Fruit fly (Drosophila melanogaster) whole organism, embryonic: Measurements from ENCODE around the gene Tis11.

Experiments used
- Ada2b ChIP-seq: fragments of 200-800 bp; sonication (Bioruptor generic); IDR thresholded peaks from 2 replicates; pipeline ENCODE4 v1.3.6; 2022; ENCODE audit warnings: missing biosample characterization, missing genetic modification characterization
- CG10543 ChIP-seq: fragments of 200-800 bp; sonication (Bioruptor generic); optimal IDR thresholded peaks from 3 replicates; lab custom pipeline; 2017; ENCODE audit warnings: missing biosample characterization, mild to moderate bottlenecking, missing genetic modification characterization, moderate library complexity
- CG13123 ChIP-seq: fragments of 200-800 bp; sonication (Bioruptor generic); optimal IDR thresholded peaks from 2 replicates; lab custom pipeline; 2016; ENCODE audit warnings: missing biosample characterization, missing genetic modification characterization
- CG15073 ChIP-seq: fragments of 200-800 bp; sonication (Bioruptor generic); optimal IDR thresholded peaks from 2 replicates; lab custom pipeline; 2016; ENCODE audit warnings: missing biosample characterization, missing genetic modification characterization
- CG15479 ChIP-seq: fragments of 200-800 bp; sonication (Bioruptor generic); optimal IDR thresholded peaks from 3 replicates; lab custom pipeline; 2019; ENCODE audit warnings: missing biosample characterization, mild to moderate bottlenecking, missing genetic modification characterization, moderate library complexity
- CG15601 ChIP-seq: fragments of 200-800 bp; sonication (Bioruptor generic); optimal IDR thresholded peaks from 3 replicates; lab custom pipeline; 2019; ENCODE audit warnings: missing biosample characterization, mild to moderate bottlenecking, missing genetic modification characterization, moderate library complexity
- CG16813 ChIP-seq: fragments of 200-800 bp; sonication (Bioruptor generic); IDR thresholded peaks from 3 replicates; pipeline ENCODE4 v1.3.6; 2022; ENCODE audit warnings: missing biosample characterization, missing genetic modification characterization; ENCODE audit not compliant: partially characterized antibody
- CG17385 ChIP-seq: fragments of 200-800 bp; sonication (Bioruptor generic); optimal IDR thresholded peaks from 3 replicates; lab custom pipeline; 2018; ENCODE audit warnings: missing biosample characterization, mild to moderate bottlenecking, missing genetic modification characterization
- CG17912 ChIP-seq: fragments of 200-800 bp; sonication (Bioruptor generic); optimal IDR thresholded peaks from 2 replicates; lab custom pipeline; 2018; ENCODE audit warnings: missing biosample characterization, mild to moderate bottlenecking, missing genetic modification characterization
- CG18599 ChIP-seq: fragments of 200-800 bp; sonication (Bioruptor generic); optimal IDR thresholded peaks from 3 replicates; lab custom pipeline; 2017; ENCODE audit warnings: missing biosample characterization, missing genetic modification characterization, mild to moderate bottlenecking, moderate library complexity, missing genetic modification reagents
- CG2199 ChIP-seq: fragments of 200-800 bp; sonication (Bioruptor generic); IDR thresholded peaks from 3 replicates; pipeline ENCODE4 v1.3.6; 2022; ENCODE audit warnings: missing biosample characterization, missing genetic modification characterization
- CG32532 ChIP-seq: fragments of 200-800 bp; sonication (Bioruptor generic); IDR thresholded peaks from 2 replicates; pipeline ENCODE4 v1.3.6; 2022; ENCODE audit warnings: missing biosample characterization, missing genetic modification characterization
- CG32772 ChIP-seq: fragments of 200-800 bp; sonication (Bioruptor generic); IDR thresholded peaks from 2 replicates; pipeline ENCODE4 v1.3.6; 2022; ENCODE audit warnings: missing biosample characterization, missing genetic modification characterization
- CG4360 ChIP-seq: fragments of 200-800 bp; sonication (Bioruptor generic); IDR thresholded peaks from 2 replicates; pipeline ENCODE4 v1.3.6; 2022; ENCODE audit warnings: missing biosample characterization, missing genetic modification characterization
- CG8281 ChIP-seq: fragments of 200-800 bp; sonication (Bioruptor generic); optimal IDR thresholded peaks from 2 replicates; lab custom pipeline; 2018; ENCODE audit warnings: missing biosample characterization, mild to moderate bottlenecking, missing genetic modification characterization, moderate library complexity
- CG8924 ChIP-seq: fragments of 200-800 bp; optimal IDR thresholded peaks from 3 replicates; lab custom pipeline; 2019; ENCODE audit warnings: missing biosample characterization, mild to moderate bottlenecking, missing genetic modification characterization, moderate library complexity
- CkIIα-i1 ChIP-seq: fragments of 200-800 bp; sonication (Bioruptor generic); IDR thresholded peaks from 2 replicates; pipeline ENCODE4 v1.3.6; 2022; ENCODE audit warnings: missing biosample characterization, missing genetic modification characterization
- Dad ChIP-seq: fragments of 200-800 bp; sonication (Bioruptor generic); optimal IDR thresholded peaks from 3 replicates; lab custom pipeline; 2016; ENCODE audit warnings: missing biosample characterization, missing genetic modification characterization
- Deaf1 ChIP-seq: fragments of 200-800 bp; optimal IDR thresholded peaks from 3 replicates; lab custom pipeline; 2019; ENCODE audit warnings: missing biosample characterization, mild to moderate bottlenecking, missing genetic modification characterization, moderate library complexity
- Dp ChIP-seq: fragments of 200-800 bp; sonication (Bioruptor generic); optimal IDR thresholded peaks from 2 replicates; lab custom pipeline; 2018; ENCODE audit warnings: missing biosample characterization, mild to moderate bottlenecking, missing genetic modification characterization, moderate library complexity
- Elba2 ChIP-seq: fragments of 200-800 bp; sonication (Bioruptor generic); optimal IDR thresholded peaks from 3 replicates; lab custom pipeline; 2016; ENCODE audit warnings: missing biosample characterization, missing genetic modification characterization
- Ets65A ChIP-seq: fragments of 200-800 bp; sonication (Bioruptor generic); peaks from one replicate; lab custom pipeline; 2016; ENCODE audit warnings: missing biosample characterization, missing genetic modification characterization
- HHEX ChIP-seq: fragments of 200-800 bp; sonication (Bioruptor generic); optimal IDR thresholded peaks from 3 replicates; lab custom pipeline; 2017; ENCODE audit warnings: missing biosample characterization, mild to moderate bottlenecking, missing genetic modification characterization, missing genetic modification reagents
- Med ChIP-seq: fragments of 200-800 bp; sonication (Bioruptor generic); peaks from one replicate; lab custom pipeline; 2016; ENCODE audit warnings: missing biosample characterization, missing genetic modification characterization, mild to moderate bottlenecking, inconsistent platforms, moderate library complexity
- Opbp ChIP-seq: fragments of 200-800 bp; sonication (Bioruptor generic); IDR thresholded peaks from 3 replicates; pipeline ENCODE4 v1.3.6; 2022; ENCODE audit warnings: missing biosample characterization, missing genetic modification characterization; ENCODE audit not compliant: partially characterized antibody
- Sry-β ChIP-seq: fragments of 200-800 bp; sonication (Bioruptor generic); optimal IDR thresholded peaks from 2 replicates; lab custom pipeline; 2018; ENCODE audit warnings: missing biosample characterization, mild to moderate bottlenecking, missing genetic modification characterization, moderate library complexity
- cg ChIP-seq: fragments of 200-800 bp; sonication (Bioruptor generic); optimal IDR thresholded peaks from 3 replicates; lab custom pipeline; 2019; ENCODE audit warnings: missing biosample characterization, mild to moderate bottlenecking, missing genetic modification characterization, moderate library complexity
- chinmo ChIP-seq: fragments of 200-800 bp; sonication (Bioruptor generic); IDR thresholded peaks from 4 replicates; pipeline ENCODE4 v1.3.6; 2022; ENCODE audit warnings: missing biosample characterization, missing genetic modification characterization; ENCODE audit not compliant: partially characterized antibody
- crol ChIP-seq: fragments of 200-800 bp; sonication (Bioruptor generic); IDR thresholded peaks from 2 replicates; pipeline ENCODE4 v1.3.6; 2022; ENCODE audit warnings: missing biosample characterization, missing genetic modification characterization
- dimm ChIP-seq: fragments of 200-800 bp; sonication (Bioruptor generic); IDR thresholded peaks from 2 replicates; pipeline ENCODE4 v1.3.6; 2022; ENCODE audit warnings: missing biosample characterization, missing genetic modification characterization
- dmrt11E ChIP-seq: fragments of 200-800 bp; sonication (Bioruptor generic); optimal IDR thresholded peaks from 3 replicates; lab custom pipeline; 2018; ENCODE audit warnings: missing biosample characterization, mild to moderate bottlenecking, missing genetic modification characterization, moderate library complexity
- eve ChIP-seq, 2 experiments: fragments of >200 bp; optimal IDR thresholded peaks; 2 replicates each; lab custom pipeline; 2017; ENCODE audit warnings: missing biosample characterization in 2 of 2, missing genetic modification characterization in 2 of 2
- insv ChIP-seq, 2 experiments: fragments of 200-800 bp; sonication (Bioruptor generic); optimal IDR thresholded peaks; 3 replicates each; lab custom pipeline; 2016 to 2018; ENCODE audit warnings: missing biosample characterization in 2 of 2, missing genetic modification characterization in 2 of 2
- ken ChIP-seq: fragments of 200-800 bp; sonication (Bioruptor generic); IDR thresholded peaks from 3 replicates; pipeline ENCODE4 v1.3.6; 2022; ENCODE audit warnings: missing biosample characterization, missing genetic modification characterization
- kni ChIP-seq: fragments of 200-800 bp; sonication (Bioruptor generic); optimal IDR thresholded peaks from 3 replicates; lab custom pipeline; 2017; ENCODE audit warnings: mild to moderate bottlenecking, missing biosample characterization, missing genetic modification reagents, missing genetic modification characterization
- nom ChIP-seq: fragments of 200-800 bp; sonication (Bioruptor generic); optimal IDR thresholded peaks from 2 replicates; lab custom pipeline; 2017; ENCODE audit warnings: missing biosample characterization, missing genetic modification characterization, mild to moderate bottlenecking, moderate library complexity, missing genetic modification reagents
- pfk ChIP-seq: fragments of 200-800 bp; sonication (Bioruptor generic); optimal IDR thresholded peaks from 2 replicates; lab custom pipeline; 2018; ENCODE audit warnings: missing biosample characterization, mild to moderate bottlenecking, missing genetic modification characterization, moderate library complexity
- phol ChIP-seq: fragments of 200-800 bp; sonication (Bioruptor generic); optimal IDR thresholded peaks from 3 replicates; lab custom pipeline; 2018; ENCODE audit warnings: missing biosample characterization, mild to moderate bottlenecking, missing genetic modification characterization, moderate library complexity
- pros ChIP-seq: fragments of 200-800 bp; sonication (Bioruptor generic); optimal IDR thresholded peaks from 3 replicates; lab custom pipeline; 2019; ENCODE audit warnings: missing biosample characterization, mild to moderate bottlenecking, missing genetic modification characterization, moderate library complexity
- psq ChIP-seq: fragments of 200-800 bp; sonication (Bioruptor generic); optimal IDR thresholded peaks from 2 replicates; lab custom pipeline; 2017; ENCODE audit warnings: missing biosample characterization, missing genetic modification characterization
- row ChIP-seq: fragments of 200-800 bp; sonication (Bioruptor generic); IDR thresholded peaks from 3 replicates; pipeline ENCODE4 v1.3.6; 2022; ENCODE audit warnings: missing biosample characterization, missing genetic modification characterization
- sens ChIP-seq: fragments of 200-800 bp; sonication (Bioruptor generic); peaks from one replicate; lab custom pipeline; 2016; ENCODE audit warnings: missing biosample characterization, missing genetic modification characterization
- twi ChIP-seq: fragments of 200-800 bp; optimal IDR thresholded peaks from 2 replicates; lab custom pipeline; 2019; ENCODE audit warnings: missing biosample characterization, mild to moderate bottlenecking, missing genetic modification characterization, moderate library complexity
- zf30C ChIP-seq: fragments of 200-800 bp; sonication (Bioruptor generic); optimal IDR thresholded peaks from 3 replicates; lab custom pipeline; 2018; ENCODE audit warnings: missing biosample characterization, mild to moderate bottlenecking, missing genetic modification characterization

The Tis11 gene

dm6 chrX:12663464-12663938 lies 4.3 kb downstream of the Tis11 start:
- TF ChIP-seq CG17385 (GFP tag; lab: Kevin White, UChicago) (peak; percentile 96), kni (GFP tag; lab: Kevin White, UChicago) (peak; percentile 86), twi (tag; lab: Kevin White, UChicago) (peak; percentile 41), Deaf1 (peak; percentile 60), crol (GFP tag; lab: Robert Waterston, UW) (peak; percentile 79), CG17912 (GFP tag; lab: Kevin White, UChicago) (no peak), CG2199 (GFP tag; lab: Robert Waterston, UW) (peak; percentile 39; the same call in 1 of the 3 replicates), CG16813 (GFP tag; lab: Robert Waterston, UW) (no peak), pros (GFP tag; lab: Kevin White, UChicago) (peak; percentile 98), phol (tag; lab: Kevin White, UChicago) (peak; percentile 35), CG10543 (peak; percentile 2), Med (GFP tag; lab: Kevin White, UChicago) (peak; percentile 74), CG8924 (tag; lab: Kevin White, UChicago) (peak; percentile 18), pfk (GFP tag; lab: Kevin White, UChicago) (peak; percentile 11), cg (GFP tag; lab: Kevin White, UChicago) (peak; percentile 26), CG32772 (no peak), CG15479 (GFP tag; lab: Kevin White, UChicago) (peak; percentile 93), nom (GFP tag; lab: Kevin White, UChicago) (peak; percentile 78), zf30C (GFP tag; lab: Kevin White, UChicago) (peak; percentile 31), insv (GFP tag; optimal IDR thresholded peaks at IDR 0.05; lab: Kevin White, UChicago) (peak in 1 of 2 experiments; percentile 9), CG4360 (GFP tag; lab: Robert Waterston, UW) (peak; percentile 87), CG15073 (GFP tag; lab: Kevin White, UChicago) (no peak), chinmo (GFP tag; lab: Robert Waterston, UW) (0 out of 4 replicates have a peak, but pooled peaks have one; percentile 41), Dad (GFP tag; lab: Kevin White, UChicago) (no peak), dimm (GFP tag; lab: Robert Waterston, UW) (no peak), psq (GFP tag; lab: Kevin White, UChicago) (peak; percentile 46), Opbp (GFP tag; lab: Robert Waterston, UW) (0 out of 3 replicates have a peak, but pooled peaks have one; percentile 17)
- TF ChIP-seq, all 482 proteins: peak for 21

dm6 chrX:12664117-12664783 lies 5.0 kb downstream of the Tis11 start:
- TF ChIP-seq HHEX (GFP tag; lab: Kevin White, UChicago) (no peak), crol (GFP tag; lab: Robert Waterston, UW) (peak; percentile 68), sens (GFP tag; lab: Kevin White, UChicago) (peak; percentile 12), Ets65A (GFP tag; lab: Kevin White, UChicago) (no peak), ken (no peak), CkIIα-i1 (GFP tag; lab: Robert Waterston, UW) (no peak), Elba2 (GFP tag; lab: Kevin White, UChicago) (peak; percentile 54), Med (GFP tag; lab: Kevin White, UChicago) (peak; percentile 36), CG2199 (GFP tag; lab: Robert Waterston, UW) (0 out of 3 replicates have a peak, but pooled peaks have one; percentile 55), Ada2b (GFP tag; lab: Robert Waterston, UW) (no peak), CG15601 (tag; lab: Kevin White, UChicago) (no peak), eve (GFP tag; optimal IDR thresholded peaks at IDR 0.05; lab: Kevin White, UChicago) (peak in 1 of 2 experiments; percentile 49), CG8281 (peak; percentile 36), Dp (GFP tag; lab: Kevin White, UChicago) (no peak), row (GFP tag; lab: Robert Waterston, UW) (0 out of 3 replicates have a peak, but pooled peaks have one; percentile 17), Sry-β (GFP tag; lab: Kevin White, UChicago) (peak; percentile 85), CG32532 (GFP tag; lab: Robert Waterston, UW) (no peak), CG4360 (GFP tag; lab: Robert Waterston, UW) (peak; percentile 97), CG18599 (GFP tag; lab: Kevin White, UChicago) (no peak), CG13123 (GFP tag; lab: Kevin White, UChicago) (no peak), dmrt11E (tag; lab: Kevin White, UChicago) (peak; percentile 10), twi (tag; lab: Kevin White, UChicago) (peak; percentile 97)
